Fruit fly (Drosophila melanogaster) whole organism, embryonic: Measurements from ENCODE around the gene CG44139.

Experiments used
- Antp ChIP-seq: fragments of 200-800 bp; sonication (Bioruptor generic); optimal IDR thresholded peaks from 3 replicates; lab custom pipeline; 2016; ENCODE audit warnings: missing biosample characterization, missing genetic modification characterization
- Atf3 ChIP-seq: fragments of 200-800 bp; sonication (Bioruptor generic); optimal IDR thresholded peaks from 3 replicates; lab custom pipeline; 2016; ENCODE audit warnings: missing biosample characterization, missing genetic modification characterization
- Awh ChIP-seq: fragments of 200-800 bp; sonication (Bioruptor generic); IDR thresholded peaks from 2 replicates; pipeline ENCODE4, ENCODE4 v1.3.6; 2022; ENCODE audit warnings: missing biosample characterization, missing genetic modification characterization
- CG10321 ChIP-seq: fragments of 200-800 bp; sonication (Bioruptor generic); IDR thresholded peaks from 2 replicates; pipeline ENCODE4 v1.3.6; 2022; ENCODE audit warnings: missing biosample characterization, missing genetic modification characterization
- CG11398 ChIP-seq: fragments of 200-800 bp; sonication (Bioruptor generic); optimal IDR thresholded peaks from 2 replicates; lab custom pipeline; 2016; ENCODE audit warnings: missing biosample characterization, missing genetic modification characterization
- CG12104 ChIP-seq: fragments of 200-800 bp; sonication (Bioruptor generic); optimal IDR thresholded peaks from 3 replicates; lab custom pipeline; 2016; ENCODE audit warnings: missing biosample characterization, missing genetic modification characterization
- CG12769 ChIP-seq: fragments of 200-800 bp; sonication (Bioruptor generic); optimal IDR thresholded peaks from 2 replicates; lab custom pipeline; 2019; ENCODE audit warnings: missing biosample characterization, mild to moderate bottlenecking, missing genetic modification characterization, moderate library complexity
- CG12942 ChIP-seq: fragments of 200-800 bp; sonication (Bioruptor generic); optimal IDR thresholded peaks from 3 replicates; lab custom pipeline; 2016; ENCODE audit warnings: missing biosample characterization, missing genetic modification characterization
- CG14965 ChIP-seq: fragments of 200-800 bp; sonication (Bioruptor generic); optimal IDR thresholded peaks from 2 replicates; lab custom pipeline; 2016; ENCODE audit warnings: missing biosample characterization, missing genetic modification characterization, borderline replicate concordance
- CG15011 ChIP-seq: fragments of 200-800 bp; sonication (Bioruptor generic); optimal IDR thresholded peaks from 3 replicates; lab custom pipeline; 2018; ENCODE audit warnings: missing biosample characterization, mild to moderate bottlenecking, missing genetic modification characterization
- CG17328 ChIP-seq: fragments of 200-800 bp; sonication (Bioruptor generic); IDR thresholded peaks from 2 replicates; pipeline ENCODE4 v1.3.6; 2022; ENCODE audit warnings: missing biosample characterization, missing genetic modification characterization
- CG17359 ChIP-seq: fragments of 200-800 bp; sonication (Bioruptor generic); optimal IDR thresholded peaks from 3 replicates; lab custom pipeline; 2018; ENCODE audit warnings: missing biosample characterization, mild to moderate bottlenecking, missing genetic modification characterization, moderate library complexity
- CG1832 ChIP-seq: fragments of 200-800 bp; sonication (Bioruptor generic); optimal IDR thresholded peaks from 2 replicates; lab custom pipeline; 2017; ENCODE audit warnings: missing biosample characterization, mild to moderate bottlenecking, missing genetic modification characterization, inconsistent platforms
- CG2120 ChIP-seq: fragments of 200-800 bp; sonication (Bioruptor generic); optimal IDR thresholded peaks from 3 replicates; lab custom pipeline; 2016; ENCODE audit warnings: missing biosample characterization, missing genetic modification characterization
- CG31224 ChIP-seq: fragments of 200-800 bp; sonication (Bioruptor generic); IDR thresholded peaks from 2 replicates; pipeline ENCODE4 v1.3.6; 2022; ENCODE audit warnings: missing biosample characterization, missing genetic modification characterization
- CG31365 ChIP-seq: fragments of 200-800 bp; sonication (Bioruptor generic); optimal IDR thresholded peaks from 2 replicates; lab custom pipeline; 2018; ENCODE audit warnings: missing biosample characterization, mild to moderate bottlenecking, missing genetic modification characterization
- CG4328 ChIP-seq: fragments of 200-800 bp; sonication (Bioruptor generic); optimal IDR thresholded peaks from 3 replicates; lab custom pipeline; 2017; ENCODE audit warnings: missing biosample characterization, missing genetic modification reagents, missing genetic modification characterization
- CG8359 ChIP-seq: fragments of 200-800 bp; sonication (Bioruptor generic); optimal IDR thresholded peaks from 2 replicates; lab custom pipeline; 2017; ENCODE audit warnings: missing biosample characterization, mild to moderate bottlenecking, missing genetic modification characterization, borderline replicate concordance
- CG9727 ChIP-seq: fragments of 200-800 bp; sonication (Bioruptor generic); optimal IDR thresholded peaks from 3 replicates; lab custom pipeline; 2017; ENCODE audit warnings: missing biosample characterization, mild to moderate bottlenecking, missing genetic modification characterization
- CrebB ChIP-seq: fragments of 200-800 bp; sonication (Bioruptor generic); optimal IDR thresholded peaks from 3 replicates; lab custom pipeline; 2018; ENCODE audit warnings: missing biosample characterization, mild to moderate bottlenecking, missing genetic modification characterization
- Drgx ChIP-seq: fragments of 200-800 bp; sonication (Bioruptor generic); IDR thresholded peaks from 2 replicates; pipeline ENCODE4 v1.3.6; 2022; ENCODE audit warnings: missing biosample characterization, missing genetic modification characterization
- Ets65A ChIP-seq: fragments of 200-800 bp; sonication (Bioruptor generic); peaks from one replicate; lab custom pipeline; 2016; ENCODE audit warnings: missing biosample characterization, missing genetic modification characterization
- NK7.1 ChIP-seq: fragments of 200-800 bp; sonication (Bioruptor generic); optimal IDR thresholded peaks from 3 replicates; lab custom pipeline; 2016; ENCODE audit warnings: missing biosample characterization, missing genetic modification characterization
- Ptx1 ChIP-seq: fragments of 200-800 bp; sonication (Bioruptor generic); IDR thresholded peaks from 2 replicates; pipeline ENCODE4 v1.3.6; 2022; ENCODE audit warnings: missing biosample characterization, missing genetic modification characterization
- Scr ChIP-seq: fragments of 200-800 bp; sonication (Bioruptor generic); IDR thresholded peaks from 2 replicates; pipeline ENCODE4 v1.3.6; 2022; ENCODE audit warnings: missing biosample characterization, missing genetic modification characterization; ENCODE audit not compliant: partially characterized antibody
- Ssrp ChIP-seq: fragments of 200-800 bp; sonication (Bioruptor generic); optimal IDR thresholded peaks from 2 replicates; lab custom pipeline; 2018; ENCODE audit warnings: missing biosample characterization, mild to moderate bottlenecking, missing genetic modification characterization, moderate library complexity
- Usf ChIP-seq: fragments of 200-800 bp; sonication (Bioruptor generic); optimal IDR thresholded peaks from 2 replicates; lab custom pipeline; 2017; ENCODE audit warnings: missing genotype, missing biosample characterization, missing genetic modification characterization
- al ChIP-seq: fragments of 200-800 bp; sonication (Bioruptor generic); IDR thresholded peaks from 2 replicates; pipeline ENCODE4 v1.3.6; 2022; ENCODE audit warnings: missing biosample characterization, missing genetic modification characterization
- aop ChIP-seq: fragments of 200-800 bp; sonication (Bioruptor generic); IDR thresholded peaks from 2 replicates; pipeline ENCODE4 v1.3.6; 2022; ENCODE audit warnings: missing biosample characterization, missing genetic modification characterization
- ap ChIP-seq: fragments of 200-800 bp; sonication (Bioruptor generic); IDR thresholded peaks from 2 replicates; pipeline ENCODE4 v1.3.6; 2022; ENCODE audit warnings: missing biosample characterization, missing genetic modification characterization
- bowl ChIP-seq: fragments of 200-800 bp; sonication (Bioruptor generic); IDR thresholded peaks from 2 replicates; pipeline ENCODE4 v1.3.6; 2022; ENCODE audit warnings: missing biosample characterization, missing genetic modification characterization
- chm ChIP-seq: fragments of 200-800 bp; sonication (Bioruptor generic); IDR thresholded peaks from 2 replicates; pipeline ENCODE4 v1.3.6; 2022; ENCODE audit warnings: missing biosample characterization, missing genetic modification characterization
- crol ChIP-seq: fragments of 200-800 bp; sonication (Bioruptor generic); IDR thresholded peaks from 2 replicates; pipeline ENCODE4 v1.3.6; 2022; ENCODE audit warnings: missing biosample characterization, missing genetic modification characterization
- dmrt99B ChIP-seq: fragments of 200-800 bp; sonication (Bioruptor generic); optimal IDR thresholded peaks from 2 replicates; lab custom pipeline; 2018; ENCODE audit warnings: missing biosample characterization, mild to moderate bottlenecking, missing genetic modification characterization, moderate library complexity
- en ChIP-seq: fragments of 200-800 bp; sonication (Bioruptor generic); optimal IDR thresholded peaks from 2 replicates; lab custom pipeline; 2016; ENCODE audit warnings: missing biosample characterization, missing genetic modification characterization
- gem ChIP-seq: fragments of 200-800 bp; sonication (Bioruptor generic); optimal IDR thresholded peaks from 2 replicates; lab custom pipeline; 2019; ENCODE audit warnings: missing biosample characterization, mild to moderate bottlenecking, missing genetic modification characterization, moderate library complexity
- grn ChIP-seq: fragments of 200-800 bp; sonication (Bioruptor generic); optimal IDR thresholded peaks from 3 replicates; lab custom pipeline; 2017; ENCODE audit warnings: missing biosample characterization, missing genetic modification characterization
- gt ChIP-seq: fragments of 200-800 bp; sonication (Bioruptor generic); IDR thresholded peaks from 2 replicates; pipeline ENCODE4 v1.3.6; 2022; ENCODE audit warnings: missing biosample characterization, missing genetic modification characterization
- maf-S ChIP-seq: fragments of 200-800 bp; sonication (Bioruptor generic); optimal IDR thresholded peaks from 2 replicates; lab custom pipeline; 2016; ENCODE audit warnings: missing biosample characterization, missing genetic modification characterization
- mam ChIP-seq: fragments of 200-800 bp; sonication (Bioruptor generic); optimal IDR thresholded peaks from 3 replicates; lab custom pipeline; 2016; ENCODE audit warnings: missing biosample characterization, missing genetic modification characterization
- nom ChIP-seq: fragments of 200-800 bp; sonication (Bioruptor generic); optimal IDR thresholded peaks from 2 replicates; lab custom pipeline; 2017; ENCODE audit warnings: missing biosample characterization, missing genetic modification characterization, mild to moderate bottlenecking, moderate library complexity, missing genetic modification reagents
- oc ChIP-seq: fragments of 200-800 bp; sonication (Bioruptor generic); optimal IDR thresholded peaks from 2 replicates; lab custom pipeline; 2018; ENCODE audit warnings: missing biosample characterization, mild to moderate bottlenecking, missing genetic modification characterization, moderate library complexity
- pros ChIP-seq: fragments of 200-800 bp; sonication (Bioruptor generic); optimal IDR thresholded peaks from 3 replicates; lab custom pipeline; 2019; ENCODE audit warnings: missing biosample characterization, mild to moderate bottlenecking, missing genetic modification characterization, moderate library complexity
- repo ChIP-seq: fragments of 200-800 bp; sonication (Bioruptor generic); optimal IDR thresholded peaks from 2 replicates; lab custom pipeline; 2016; ENCODE audit warnings: missing biosample characterization, missing genetic modification characterization
- sd ChIP-seq: fragments of 200-800 bp; sonication (Bioruptor generic); optimal IDR thresholded peaks from 3 replicates; lab custom pipeline; 2018; ENCODE audit warnings: missing biosample characterization, mild to moderate bottlenecking, missing genetic modification characterization, moderate library complexity
- sens ChIP-seq: fragments of 200-800 bp; sonication (Bioruptor generic); peaks from one replicate; lab custom pipeline; 2016; ENCODE audit warnings: missing biosample characterization, missing genetic modification characterization
- sna ChIP-seq: fragments of 200-800 bp; sonication (Bioruptor generic); IDR thresholded peaks from 2 replicates; pipeline ENCODE4 v1.3.6; 2022; ENCODE audit warnings: missing biosample characterization, missing genetic modification characterization; ENCODE audit not compliant: partially characterized antibody
- vfl ChIP-seq: fragments of 200-800 bp; sonication (Bioruptor generic); optimal IDR thresholded peaks from 2 replicates; lab custom pipeline; 2016; ENCODE audit warnings: missing biosample characterization, missing genetic modification characterization
- wor ChIP-seq: fragments of 200-800 bp; sonication (Bioruptor generic); IDR thresholded peaks from 2 replicates; pipeline ENCODE4 v1.3.6; 2022; ENCODE audit warnings: missing biosample characterization, missing genetic modification characterization

Gene CG44139

DNA sequence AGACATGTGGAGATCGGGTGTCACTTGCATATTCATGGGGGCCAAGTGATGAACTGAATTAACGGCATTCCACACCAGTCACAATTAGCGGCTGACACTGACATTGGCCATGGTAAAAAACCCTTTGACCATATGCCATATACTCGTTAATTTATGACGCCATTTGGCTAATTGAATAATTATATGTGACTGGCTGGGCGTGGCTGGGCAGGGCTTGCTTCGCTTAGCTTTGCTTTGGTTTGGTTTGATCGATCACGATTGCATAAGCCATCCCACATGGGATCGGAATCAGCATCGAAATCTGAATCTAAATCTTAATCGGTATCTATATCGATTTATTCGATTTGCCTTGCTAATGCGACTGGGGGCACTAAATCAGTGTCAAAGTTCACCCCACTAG is 5.0 kb downstream of the CG44139 start:
- TF ChIP-seq nom (GFP tag; lab: Kevin White, UChicago) (no peak), CrebB (tag; lab: Kevin White, UChicago) (no peak), Scr (GFP tag; lab: Robert Waterston, UW) (no peak), maf-S (GFP tag; lab: Kevin White, UChicago) (no peak), sna (GFP tag; lab: Robert Waterston, UW) (no peak), chm (GFP tag; lab: Robert Waterston, UW) (no peak), Ssrp (no peak), sd (tag; lab: Kevin White, UChicago) (peak; percentile 10), CG1832 (no peak), al (GFP tag; lab: Robert Waterston, UW) (no peak), NK7.1 (GFP tag; lab: Kevin White, UChicago) (no peak), CG9727 (GFP tag; lab: Kevin White, UChicago) (no peak), CG8359 (GFP tag; lab: Kevin White, UChicago) (no peak), repo (no peak), vfl (GFP tag; lab: Kevin White, UChicago) (no peak), Awh (GFP tag; lab: Robert Waterston, UW) (peak; percentile 77)

DNA sequence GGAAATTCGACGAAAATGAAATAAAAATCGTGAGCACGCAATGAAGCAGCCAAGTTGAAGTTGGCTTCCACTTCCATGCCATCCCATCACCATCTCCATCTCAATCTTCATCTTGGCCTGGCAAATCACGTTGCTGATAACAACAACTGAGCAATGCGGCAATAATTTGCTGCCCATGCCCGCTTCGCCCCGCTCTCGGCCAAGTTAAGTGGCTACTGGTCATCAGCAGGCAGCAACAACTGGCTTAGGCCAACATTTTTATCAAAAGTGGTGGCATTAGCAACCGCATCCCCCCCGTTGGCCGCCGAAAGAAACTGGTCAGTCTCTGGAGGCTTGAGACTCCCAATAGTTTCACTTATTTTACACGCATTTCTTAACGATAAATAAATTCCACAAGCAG is 5.7 kb downstream of the CG44139 start:
- TF ChIP-seq oc (tag; lab: Kevin White, UChicago) (peak; percentile 43), dmrt99B (tag; lab: Kevin White, UChicago) (no peak), CG10321 (no peak), crol (peak; percentile 59), sd (tag; lab: Kevin White, UChicago) (peak; percentile 80), grn (GFP tag; lab: Kevin White, UChicago) (peak; percentile 12), bowl (GFP tag; lab: Robert Waterston, UW) (0 out of 2 replicates have a peak, but pooled peaks have one; percentile 56), aop (GFP tag; lab: Robert Waterston, UW) (no peak), pros (GFP tag; lab: Kevin White, UChicago) (peak; percentile 93), CG12769 (peak; percentile 36), Usf (GFP tag; lab: Kevin White, UChicago) (no peak)

DNA sequence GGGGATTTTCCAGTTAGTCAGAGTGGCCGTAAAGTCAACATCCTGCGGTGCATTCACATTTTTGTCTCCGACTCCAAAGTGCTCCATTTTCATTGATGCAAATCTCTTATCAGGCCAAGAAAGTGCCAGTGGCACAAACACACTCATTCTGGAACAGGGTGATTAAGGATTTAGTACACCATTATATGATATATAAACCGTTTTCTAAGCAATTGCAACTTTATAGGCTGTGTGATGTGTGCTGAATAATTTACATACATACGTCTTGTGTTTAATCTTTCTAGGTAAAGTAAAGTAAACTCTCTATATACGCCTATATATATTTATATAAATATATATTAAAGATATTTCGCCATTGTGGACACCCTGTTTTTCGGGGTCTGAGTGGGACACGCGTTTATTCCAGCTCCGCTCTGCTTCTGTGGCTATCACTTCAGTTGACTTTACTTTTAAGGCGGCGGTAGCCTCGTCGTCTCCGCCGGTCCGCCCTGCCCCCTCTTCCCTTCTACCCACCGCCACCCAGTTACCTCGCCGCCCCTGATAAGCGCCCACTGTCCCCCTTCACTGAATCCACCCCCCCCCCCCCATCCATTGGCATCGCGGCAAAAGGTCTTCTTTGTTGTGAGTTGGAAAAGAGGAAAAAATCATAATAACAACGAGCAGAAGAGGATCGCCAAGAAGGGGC is 8.4 kb downstream of the CG44139 start:
- TF ChIP-seq en (GFP tag; lab: Kevin White, UChicago) (no peak), grn (GFP tag; lab: Kevin White, UChicago) (no peak), Ets65A (GFP tag; lab: Kevin White, UChicago) (peak; percentile 39), CG14965 (GFP tag; lab: Kevin White, UChicago) (no peak), CG11398 (GFP tag; lab: Kevin White, UChicago) (no peak), CG12942 (GFP tag; lab: Kevin White, UChicago) (no peak), Antp (GFP tag; lab: Kevin White, UChicago) (no peak), mam (GFP tag; lab: Kevin White, UChicago) (no peak), gt (GFP tag; lab: Robert Waterston, UW) (no peak), CG17359 (tag; lab: Kevin White, UChicago) (no peak), CG17328 (no peak), Atf3 (no peak), CG2120 (GFP tag; lab: Kevin White, UChicago) (no peak), crol (peak; percentile 94), ap (no peak), gem (tag; lab: Kevin White, UChicago) (peak; percentile 20), CG12104 (no peak), CG31365 (tag; lab: Kevin White, UChicago) (no peak), CG31224 (GFP tag; lab: Robert Waterston, UW) (no peak), Drgx (GFP tag; lab: Robert Waterston, UW) (0 out of 2 replicates have a peak, but pooled peaks have one; percentile 23), sens (GFP tag; lab: Kevin White, UChicago) (peak; percentile 54), wor (GFP tag; lab: Robert Waterston, UW) (no peak), Ptx1 (GFP tag; lab: Robert Waterston, UW) (no peak), CG4328 (GFP tag; lab: Kevin White, UChicago) (no peak), CG15011 (GFP tag; lab: Kevin White, UChicago) (no peak)
